Worm (Caenorhabditis elegans): Measurements from ENCODE around the gene papl-1.

papl-1 gene

ce11 chrV:12718622-12719021, 40.9 kb downstream of the papl-1 start, which contains the start of gene str-181:
str-181 (minus strand) TSS chrV:12718722.
- TF ChIP-seq hlh-15 (tag; optimal IDR thresholded peaks at IDR 0.05): no peak
- TF ChIP-seq eyg-1 (tag; optimal IDR thresholded peaks at IDR 0.05): no peak
- no peak for TF ChIP-seq unc-3 (GFP tag; conservative IDR thresholded peaks at IDR 0.05)
- no peak for TF ChIP-seq unc-3 (tag; optimal IDR thresholded peaks at IDR 0.05)
- no peak for TF ChIP-seq fkh-6 (tag; optimal IDR thresholded peaks at IDR 0.05)
- TF ChIP-seq ahr-1 (tag; optimal IDR thresholded peaks at IDR 0.05): no peak
- TF ChIP-seq ztf-16 (tag; optimal IDR thresholded peaks at IDR 0.05): no peak

ce11 chrV:12716447-12716846, 43.1 kb downstream of the papl-1 start, which contains the start of gene str-178:
str-178 (minus strand) TSS chrV:12716547.
- TF ChIP-seq ttx-3 (tag; optimal IDR thresholded peaks at IDR 0.05): no peak
- no peak for TF ChIP-seq elt-2 (tag; optimal IDR thresholded peaks at IDR 0.05)
- no peak for TF ChIP-seq ceh-14 (tag; optimal IDR thresholded peaks at IDR 0.05)
- TF ChIP-seq pha-2 (tag; optimal IDR thresholded peaks at IDR 0.05): no peak
- no peak for TF ChIP-seq tbx-7 (tag; optimal IDR thresholded peaks at IDR 0.05)
- no peak for TF ChIP-seq C08G9.2 (tag; optimal IDR thresholded peaks at IDR 0.05)
- no peak for TF ChIP-seq npax-4 (tag; optimal IDR thresholded peaks at IDR 0.05)
- no peak for TF ChIP-seq elt-4 (tag; optimal IDR thresholded peaks at IDR 0.05)
- TF ChIP-seq ceh-2 (tag; optimal IDR thresholded peaks at IDR 0.05): no peak
- TF ChIP-seq gmeb-2 (tag; optimal IDR thresholded peaks at IDR 0.05): no peak
- TF ChIP-seq pha-4 (tag; optimal IDR thresholded peaks at IDR 0.05): no peak
- no peak for TF ChIP-seq pax-1 (tag; optimal IDR thresholded peaks at IDR 0.05)
- TF ChIP-seq nfya-1 (tag; optimal IDR thresholded peaks at IDR 0.05): no peak
- TF ChIP-seq K09A11.1 (tag; optimal IDR thresholded peaks at IDR 0.05; ENCODE audit: insufficient read depth): no peak
- TF ChIP-seq fax-1 (tag; optimal IDR thresholded peaks at IDR 0.05): no peak
- no peak for TF ChIP-seq ceh-22 (tag; optimal IDR thresholded peaks at IDR 0.05)
- no peak for TF ChIP-seq pqm-1 (tag; optimal IDR thresholded peaks at IDR 0.05)
- TF ChIP-seq hlh-15 (tag; optimal IDR thresholded peaks at IDR 0.05): no peak

- TF ChIP-seq lin-11 (tag; optimal IDR thresholded peaks at IDR 0.05): no peak
- TF ChIP-seq ceh-14 (tag; optimal IDR thresholded peaks at IDR 0.05): no peak
Observed at ce11 chrV:12714120-12714519, 45.4 kb downstream of the papl-1 start, which contains the start of gene R11D1.4. R11D1.4 (minus strand) TSS chrV:12714220.

ce11 chrV:12711999-12712398, 47.6 kb downstream of the papl-1 start, which contains the start of gene R11D1.3:
R11D1.3 (minus strand) TSS chrV:12712099.
- no peak for TF ChIP-seq sox-4 (tag; optimal IDR thresholded peaks at IDR 0.05)
- no peak for TF ChIP-seq hlh-30 (tag; optimal IDR thresholded peaks at IDR 0.05; ENCODE audit: insufficient read depth)
- TF ChIP-seq lin-11 (tag; optimal IDR thresholded peaks at IDR 0.05): no peak

ce11 chrV:12708305-12708704, 51.3 kb downstream of the papl-1 start, which contains the start of gene R11D1.2:
R11D1.2 (plus strand) TSS chrV:12708605.
- TF ChIP-seq hlh-6 (tag; optimal IDR thresholded peaks at IDR 0.05) (no peak), unc-3 (GFP tag; conservative IDR thresholded peaks at IDR 0.05) (no peak), unc-3 (tag; optimal IDR thresholded peaks at IDR 0.05) (no peak), lin-11 (tag; optimal IDR thresholded peaks at IDR 0.05) (no peak), npax-4 (tag; optimal IDR thresholded peaks at IDR 0.05) (no peak), nhr-232 (tag; optimal IDR thresholded peaks at IDR 0.05) (no peak), pha-4 (tag; optimal IDR thresholded peaks at IDR 0.05) (no peak), nhr-11 (tag; optimal IDR thresholded peaks at IDR 0.05) (no peak), ceh-48 (tag; optimal IDR thresholded peaks at IDR 0.05) (no peak), ceh-30 (tag; optimal IDR thresholded peaks at IDR 0.05) (no peak), gmeb-2 (tag; optimal IDR thresholded peaks at IDR 0.05) (no peak), ceh-9 (tag; optimal IDR thresholded peaks at IDR 0.05) (no peak)

All from whole organism, late embryonic.